Worm (Caenorhabditis elegans): ENCODE measurements around the gene T22B7.8.

DNA sequence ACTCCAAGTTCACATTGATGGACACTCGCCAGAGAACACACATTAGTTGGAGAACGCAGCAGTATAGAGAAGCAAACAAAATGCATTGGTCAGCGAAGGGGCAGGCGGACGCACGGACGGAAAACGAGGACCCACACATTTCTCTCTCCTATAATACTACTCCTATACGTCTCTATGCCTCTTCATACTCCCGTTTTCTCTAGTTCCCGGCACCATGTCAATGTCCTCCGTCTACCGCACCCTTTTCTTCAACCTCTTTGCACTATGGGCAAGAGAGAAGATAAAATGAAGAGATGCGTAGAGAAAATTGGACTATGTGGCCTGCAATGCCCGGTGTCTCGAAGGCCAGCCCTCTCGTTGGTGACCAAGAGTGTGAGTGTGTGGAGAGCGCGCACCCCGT, 54.3 kb downstream of the T22B7.8 start, which contains the start of gene set-20:
- TF ChIP-seq skn-1 (tag; optimal IDR thresholded peaks at IDR 0.05) (no peak), snpc-4 (tag; optimal IDR thresholded peaks at IDR 0.05) (peak; percentile 59), ceh-16 (tag; optimal IDR thresholded peaks at IDR 0.05) (no peak), nhr-28 (tag; optimal IDR thresholded peaks at IDR 0.05) (no peak), elt-2 (tag; optimal IDR thresholded peaks at IDR 0.05) (no peak), tbx-2 (tag; optimal IDR thresholded peaks at IDR 0.05) (no peak), egl-27 (tag; optimal IDR thresholded peaks at IDR 0.05) (no peak), fkh-2 (tag; optimal IDR thresholded peaks at IDR 0.05) (no peak), fos-1 (tag; optimal IDR thresholded peaks at IDR 0.05) (peak; percentile 71), pha-4 (tag; optimal IDR thresholded peaks at IDR 0.05) (peak; percentile 34), R02D3.7 (tag; optimal IDR thresholded peaks at IDR 0.05) (no peak), aly-2 (tag; optimal IDR thresholded peaks at IDR 0.05) (no peak), ama-1 (optimal IDR thresholded peaks at IDR 0.05) (no peak), ztf-4 (tag; optimal IDR thresholded peaks at IDR 0.05) (no peak)

Measured in whole organism, L3 larva.